Fruit fly (Drosophila melanogaster) whole organism, embryonic: ENCODE measurements around the gene CG31612.

Experiments
- Antp ChIP-seq: fragments of 200-800 bp; sonication (Bioruptor generic); optimal IDR thresholded peaks from 3 replicates; lab custom pipeline; 2016; ENCODE audit warnings: missing biosample characterization, missing genetic modification characterization
- Atf-2 ChIP-seq: fragments of 200-800 bp; sonication (Bioruptor generic); optimal IDR thresholded peaks from 2 replicates; lab custom pipeline; 2016; ENCODE audit warnings: missing biosample characterization, missing genetic modification characterization
- BEAF-32 ChIP-seq: fragments of 200-800 bp; sonication (Bioruptor generic); optimal IDR thresholded peaks from 3 replicates; lab custom pipeline; 2017; ENCODE audit warnings: missing biosample characterization, missing genetic modification characterization, mild to moderate bottlenecking, moderate library complexity, missing genetic modification reagents
- C15 ChIP-seq: fragments of 200-800 bp; sonication (Bioruptor generic); IDR thresholded peaks from 3 replicates; pipeline ENCODE4 v1.3.6; 2022; ENCODE audit warnings: missing biosample characterization, missing genetic modification characterization
- CG10543 ChIP-seq: fragments of 200-800 bp; sonication (Bioruptor generic); optimal IDR thresholded peaks from 3 replicates; lab custom pipeline; 2017; ENCODE audit warnings: missing biosample characterization, mild to moderate bottlenecking, missing genetic modification characterization, moderate library complexity
- CG10654 ChIP-seq: fragments of 200-800 bp; sonication (Bioruptor generic); optimal IDR thresholded peaks from 2 replicates; lab custom pipeline; 2016; ENCODE audit warnings: missing biosample characterization, missing genetic modification characterization
- CG12744 ChIP-seq: fragments of 200-800 bp; sonication (Bioruptor generic); optimal IDR thresholded peaks from 2 replicates; lab custom pipeline; 2016; ENCODE audit warnings: missing biosample characterization, missing genetic modification characterization
- CG14965 ChIP-seq: fragments of 200-800 bp; sonication (Bioruptor generic); optimal IDR thresholded peaks from 2 replicates; lab custom pipeline; 2016; ENCODE audit warnings: missing biosample characterization, missing genetic modification characterization, borderline replicate concordance
- CG16779 ChIP-seq: fragments of 200-800 bp; sonication (Bioruptor generic); IDR thresholded peaks from 2 replicates; pipeline ENCODE4 v1.3.6; 2022; ENCODE audit warnings: missing biosample characterization, missing genetic modification characterization
- CG16815 ChIP-seq: fragments of 200-800 bp; sonication (Bioruptor generic); optimal IDR thresholded peaks from 3 replicates; lab custom pipeline; 2017; ENCODE audit warnings: missing biosample characterization, mild to moderate bottlenecking, missing genetic modification characterization
- CG16863 ChIP-seq: fragments of 200-800 bp; sonication (Bioruptor generic); optimal IDR thresholded peaks from 3 replicates; lab custom pipeline; 2016; ENCODE audit warnings: missing biosample characterization, missing genetic modification characterization
- CG1792 ChIP-seq: fragments of 200-800 bp; sonication (Bioruptor generic); optimal IDR thresholded peaks from 2 replicates; lab custom pipeline; 2016; ENCODE audit warnings: missing biosample characterization, missing genetic modification characterization
- CG3995 ChIP-seq: fragments of 200-800 bp; sonication (Bioruptor generic); optimal IDR thresholded peaks from 3 replicates; lab custom pipeline; 2016; ENCODE audit warnings: missing biosample characterization, missing genetic modification characterization
- CG4360 ChIP-seq: fragments of 200-800 bp; sonication (Bioruptor generic); IDR thresholded peaks from 2 replicates; pipeline ENCODE4 v1.3.6; 2022; ENCODE audit warnings: missing biosample characterization, missing genetic modification characterization
- CG8944 ChIP-seq: fragments of 200-800 bp; sonication (Bioruptor generic); optimal IDR thresholded peaks from 3 replicates; lab custom pipeline; 2016; ENCODE audit warnings: missing biosample characterization, missing genetic modification characterization
- Chrac-16 ChIP-seq: fragments of 200-800 bp; sonication (Bioruptor generic); optimal IDR thresholded peaks from 3 replicates; lab custom pipeline; 2016; ENCODE audit warnings: missing biosample characterization, missing genetic modification characterization
- Dll ChIP-seq: fragments of 200-800 bp; sonication (Bioruptor generic); IDR thresholded peaks from 4 replicates; pipeline ENCODE4 v1.3.6; 2022; ENCODE audit warnings: missing biosample characterization, missing genetic modification characterization; ENCODE audit not compliant: partially characterized antibody
- E2f1 ChIP-seq: fragments of 200-800 bp; sonication (Bioruptor generic); IDR thresholded peaks from 2 replicates; pipeline ENCODE4 v1.3.6; 2022; ENCODE audit warnings: missing biosample characterization, missing genetic modification characterization
- HmgD ChIP-seq: fragments of 200-800 bp; sonication (Bioruptor generic); optimal IDR thresholded peaks from 3 replicates; lab custom pipeline; 2016; ENCODE audit warnings: missing biosample characterization, missing genetic modification characterization
- MESR4 ChIP-seq: fragments of 200-800 bp; sonication (Bioruptor generic); optimal IDR thresholded peaks from 2 replicates; lab custom pipeline; 2018; ENCODE audit warnings: missing biosample characterization, mild to moderate bottlenecking, missing genetic modification characterization, moderate library complexity
- Myb ChIP-seq: fragments of 200-800 bp; sonication (Bioruptor generic); optimal IDR thresholded peaks from 2 replicates; lab custom pipeline; 2016; ENCODE audit warnings: missing biosample characterization, missing genetic modification characterization
- NC2β ChIP-seq: fragments of 200-800 bp; sonication (Bioruptor generic); optimal IDR thresholded peaks from 2 replicates; lab custom pipeline; 2016; ENCODE audit warnings: missing biosample characterization, missing genetic modification characterization
- Optix ChIP-seq: fragments of 200-800 bp; sonication (Bioruptor generic); IDR thresholded peaks from 3 replicates; pipeline ENCODE4 v1.3.6; 2022; ENCODE audit warnings: missing biosample characterization, missing genetic modification characterization
- Sox100B ChIP-seq: fragments of 200-800 bp; sonication (Bioruptor generic); optimal IDR thresholded peaks from 3 replicates; lab custom pipeline; 2018; ENCODE audit warnings: missing biosample characterization, mild to moderate bottlenecking, missing genetic modification characterization
- Ssrp ChIP-seq: fragments of 200-800 bp; sonication (Bioruptor generic); optimal IDR thresholded peaks from 2 replicates; lab custom pipeline; 2018; ENCODE audit warnings: missing biosample characterization, mild to moderate bottlenecking, missing genetic modification characterization, moderate library complexity
- YL-1 ChIP-seq: fragments of 200-800 bp; sonication (Bioruptor generic); optimal IDR thresholded peaks from 3 replicates; lab custom pipeline; 2017; ENCODE audit warnings: missing biosample characterization, mild to moderate bottlenecking, missing genetic modification characterization
- cato ChIP-seq: fragments of 200-800 bp; sonication (Bioruptor generic); optimal IDR thresholded peaks from 2 replicates; lab custom pipeline; 2016; ENCODE audit warnings: missing biosample characterization, missing genetic modification characterization, borderline replicate concordance
- dm ChIP-seq: fragments of 200-800 bp; sonication (Bioruptor generic); optimal IDR thresholded peaks from 3 replicates; lab custom pipeline; 2016; ENCODE audit warnings: missing biosample characterization, missing genetic modification characterization
- ewg ChIP-seq: fragments of 200-800 bp; sonication (Bioruptor generic); optimal IDR thresholded peaks from 3 replicates; lab custom pipeline; 2017; ENCODE audit warnings: mild to moderate bottlenecking, missing biosample characterization, missing genetic modification reagents, missing genetic modification characterization
- exex ChIP-seq: fragments of 200-800 bp; sonication (Bioruptor generic); optimal IDR thresholded peaks from 4 replicates; lab custom pipeline; 2018; ENCODE audit warnings: missing biosample characterization, mild to moderate bottlenecking, missing genetic modification characterization, moderate library complexity
- inv ChIP-seq: fragments of 200-800 bp; sonication (Bioruptor generic); IDR thresholded peaks from 2 replicates; pipeline ENCODE4 v1.3.6; 2022; ENCODE audit warnings: missing biosample characterization, missing genetic modification characterization; ENCODE audit not compliant: partially characterized antibody
- lab ChIP-seq: fragments of 200-800 bp; sonication (Bioruptor generic); optimal IDR thresholded peaks from 3 replicates; lab custom pipeline; 2017; ENCODE audit warnings: missing biosample characterization, missing genetic modification characterization, mild to moderate bottlenecking, moderate library complexity, missing genetic modification reagents
- lilli ChIP-seq: fragments of 200-800 bp; sonication (Bioruptor generic); optimal IDR thresholded peaks from 3 replicates; lab custom pipeline; 2016; ENCODE audit warnings: missing biosample characterization, missing genetic modification characterization
- mirr ChIP-seq: fragments of 200-800 bp; sonication (Bioruptor generic); optimal IDR thresholded peaks from 3 replicates; lab custom pipeline; 2018; ENCODE audit warnings: missing biosample characterization, mild to moderate bottlenecking, missing genetic modification characterization
- odd ChIP-seq: fragments of 200-800 bp; sonication (Bioruptor generic); optimal IDR thresholded peaks from 2 replicates; lab custom pipeline; 2017; ENCODE audit warnings: missing biosample characterization, mild to moderate bottlenecking, missing genetic modification characterization
- pb ChIP-seq: fragments of 200-800 bp; sonication (Bioruptor generic); optimal IDR thresholded peaks from 3 replicates; lab custom pipeline; 2016; ENCODE audit warnings: missing biosample characterization, missing genetic modification characterization
- repo ChIP-seq: fragments of 200-800 bp; sonication (Bioruptor generic); optimal IDR thresholded peaks from 2 replicates; lab custom pipeline; 2016; ENCODE audit warnings: missing biosample characterization, missing genetic modification characterization
- rib ChIP-seq: fragments of 200-800 bp; sonication (Bioruptor generic); IDR thresholded peaks from 2 replicates; pipeline ENCODE4 v1.3.6; 2022; ENCODE audit warnings: missing biosample characterization, missing genetic modification characterization
- sim ChIP-seq: fragments of 200-800 bp; sonication (Bioruptor generic); IDR thresholded peaks from 2 replicates; pipeline ENCODE4 v1.3.6; 2022; ENCODE audit warnings: missing biosample characterization, missing genetic modification characterization
- sisA ChIP-seq: fragments of 200-800 bp; sonication (Bioruptor generic); IDR thresholded peaks from 2 replicates; pipeline ENCODE4 v1.3.6; 2022; ENCODE audit warnings: missing biosample characterization, missing genetic modification characterization
- slbo ChIP-seq: fragments of 200-800 bp; sonication (Bioruptor generic); IDR thresholded peaks from 2 replicates; pipeline ENCODE4 v1.3.6; 2022; ENCODE audit warnings: missing biosample characterization, missing genetic modification characterization
- slou ChIP-seq: fragments of 200-800 bp; sonication (Bioruptor generic); optimal IDR thresholded peaks from 3 replicates; lab custom pipeline; 2016; ENCODE audit warnings: missing biosample characterization, missing genetic modification characterization
- sob ChIP-seq: fragments of 200-800 bp; sonication (Bioruptor generic); IDR thresholded peaks from 2 replicates; pipeline ENCODE4 v1.3.6; 2022; ENCODE audit warnings: missing biosample characterization, missing genetic modification characterization
- ssp ChIP-seq: fragments of 200-800 bp; sonication (Bioruptor generic); IDR thresholded peaks from 2 replicates; pipeline ENCODE4 v1.3.6; 2022; ENCODE audit warnings: missing biosample characterization, missing genetic modification characterization
- ttk ChIP-seq: fragments of 200-800 bp; sonication (Bioruptor generic); IDR thresholded peaks from 2 replicates; pipeline ENCODE4 v2.1.2; 2022; ENCODE audit warnings: missing biosample characterization, missing genetic modification characterization
- twi ChIP-seq: fragments of 200-800 bp; optimal IDR thresholded peaks from 2 replicates; lab custom pipeline; 2019; ENCODE audit warnings: missing biosample characterization, mild to moderate bottlenecking, missing genetic modification characterization, moderate library complexity
- unpg ChIP-seq: fragments of 200-800 bp; sonication (Bioruptor generic); optimal IDR thresholded peaks from 3 replicates; lab custom pipeline; 2018; ENCODE audit warnings: missing biosample characterization, mild to moderate bottlenecking, missing genetic modification characterization, moderate library complexity
- vfl ChIP-seq: fragments of 200-800 bp; sonication (Bioruptor generic); optimal IDR thresholded peaks from 2 replicates; lab custom pipeline; 2016; ENCODE audit warnings: missing biosample characterization, missing genetic modification characterization
- wek ChIP-seq: fragments of 200-800 bp; sonication (Bioruptor generic); optimal IDR thresholded peaks from 3 replicates; lab custom pipeline; 2018; ENCODE audit warnings: missing biosample characterization, mild to moderate bottlenecking, missing genetic modification characterization, moderate library complexity

CG31612 gene

dm6 chr2L:21757264-21758066 is 37.8 kb downstream of the CG31612 start, which contains the start of the genes step and CG1416 (continued):
- TF ChIP-seq NC2β (GFP tag; lab: Kevin White, UChicago) = no peak
- no peak for TF ChIP-seq cato (GFP tag; lab: Kevin White, UChicago)
- TF ChIP-seq Optix = no peak
- TF ChIP-seq CG14965 (GFP tag; lab: Kevin White, UChicago) = no peak
- no peak for TF ChIP-seq sim (GFP tag; lab: Robert Waterston, UW)
- peak; percentile 7 for TF ChIP-seq Sox100B
- TF ChIP-seq inv (GFP tag; lab: Robert Waterston, UW) = peak; percentile 68; the same call in 1 of the 2 replicates
- peak; percentile 8 for TF ChIP-seq repo
- TF ChIP-seq twi (tag; lab: Kevin White, UChicago) = peak; percentile 48
- 0 out of 3 replicates have a peak, but pooled peaks have one; percentile 23 for TF ChIP-seq C15 (GFP tag; lab: Robert Waterston, UW)
- peak; percentile 29 for TF ChIP-seq ewg (GFP tag; lab: Kevin White, UChicago)
- TF ChIP-seq vfl = no peak
- TF ChIP-seq wek (GFP tag; lab: Kevin White, UChicago) = no peak
- TF ChIP-seq YL-1 = peak; percentile 54
- TF ChIP-seq pb = peak; percentile 36
- TF ChIP-seq sob = peak; percentile 41; the same call in 1 of the 2 replicates
- TF ChIP-seq slbo = peak; percentile 84
- peak; percentile 76 for TF ChIP-seq MESR4 (GFP tag; lab: Kevin White, UChicago)
- TF ChIP-seq ttk = no peak
- peak; percentile 48 for TF ChIP-seq Chrac-16 (GFP tag; lab: Kevin White, UChicago)
- no peak; the same call in 1 of the 2 replicates for TF ChIP-seq sisA (GFP tag; lab: Robert Waterston, UW)
- no peak for TF ChIP-seq unpg (GFP tag; lab: Kevin White, UChicago)
- peak; percentile 32 for TF ChIP-seq Atf-2 (GFP tag; lab: Kevin White, UChicago)
- TF ChIP-seq HmgD = peak; percentile 46
- TF ChIP-seq ssp (GFP tag; lab: Robert Waterston, UW) = peak; percentile 98
- peak; percentile 46 for TF ChIP-seq slou (GFP tag; lab: Kevin White, UChicago)
- TF ChIP-seq CG1792 = peak; percentile 23
- peak; percentile 48 for TF ChIP-seq Ssrp (tag; lab: Kevin White, UChicago)
- peak; percentile 74 for TF ChIP-seq Antp (GFP tag; lab: Kevin White, UChicago)
- TF ChIP-seq BEAF-32 (GFP tag; lab: Kevin White, UChicago) = peak; percentile 87
- peak; percentile 65 for TF ChIP-seq lilli (GFP tag; lab: Kevin White, UChicago)
- TF ChIP-seq odd (GFP tag; lab: Kevin White, UChicago) = no peak
- TF ChIP-seq Dll (GFP tag; lab: Robert Waterston, UW) = peak; percentile 30; the same call in 2 of the 4 replicates
- peak; percentile 74 for TF ChIP-seq Myb (GFP tag; lab: Kevin White, UChicago)
- TF ChIP-seq E2f1 (GFP tag; lab: Robert Waterston, UW) = peak; percentile 58; the same call in 1 of the 2 replicates
- TF ChIP-seq mirr (GFP tag; lab: Kevin White, UChicago) = no peak
- TF ChIP-seq CG10654 (GFP tag; lab: Kevin White, UChicago) = peak; percentile 10
- no peak for TF ChIP-seq CG16779 (GFP tag; lab: Robert Waterston, UW)
- peak; percentile 52 for TF ChIP-seq dm (GFP tag; lab: Kevin White, UChicago)
- TF ChIP-seq rib (GFP tag; lab: Robert Waterston, UW) = 0 out of 2 replicates have a peak, but pooled peaks have one; percentile 14
- no peak for TF ChIP-seq CG10543 (GFP tag; lab: Kevin White, UChicago)
- peak; percentile 37 for TF ChIP-seq CG3995 (GFP tag; lab: Kevin White, UChicago)
- TF ChIP-seq CG16815 (GFP tag; lab: Kevin White, UChicago) = peak; percentile 70
- no peak for TF ChIP-seq lab (GFP tag; lab: Kevin White, UChicago)
- TF ChIP-seq CG8944 (GFP tag; lab: Kevin White, UChicago) = peak; percentile 74
- no peak for TF ChIP-seq CG12744 (GFP tag; lab: Kevin White, UChicago)
- TF ChIP-seq CG4360 = no peak
- peak; percentile 54 for TF ChIP-seq CG16863 (GFP tag; lab: Kevin White, UChicago)
- no peak for TF ChIP-seq exex (tag; lab: Kevin White, UChicago)
